Fruit fly (Drosophila melanogaster) whole organism: Measurements from ENCODE around the gene CG14566.

ENCODE experiments used
- CG8478 ChIP-seq: fragments of >200 bp; optimal IDR thresholded peaks from 2 replicates; lab custom pipeline; 2018; ENCODE audit warnings: inconsistent platforms
- Dll ChIP-seq: fragments of >200 bp; optimal IDR thresholded peaks from 2 replicates; lab custom pipeline; 2017
- EcR ChIP-seq, 2 experiments: fragments of >200 bp; optimal IDR thresholded peaks; 2 replicates each; lab custom pipeline; 2017; ENCODE audit warnings: missing biosample characterization in 2 of 2, missing genetic modification characterization in 2 of 2, missing genetic modification reagents in 2 of 2
- pan ChIP-seq: fragments of >200 bp; optimal IDR thresholded peaks from 2 replicates; lab custom pipeline; 2017
- psq ChIP-seq: fragments of >200 bp; optimal IDR thresholded peaks from 2 replicates; lab custom pipeline; 2017
- usp ChIP-seq: fragments of >200 bp; optimal IDR thresholded peaks from 2 replicates; lab custom pipeline; 2017; ENCODE audit warnings: missing biosample characterization, missing genetic modification characterization, mixed read lengths

DNA sequence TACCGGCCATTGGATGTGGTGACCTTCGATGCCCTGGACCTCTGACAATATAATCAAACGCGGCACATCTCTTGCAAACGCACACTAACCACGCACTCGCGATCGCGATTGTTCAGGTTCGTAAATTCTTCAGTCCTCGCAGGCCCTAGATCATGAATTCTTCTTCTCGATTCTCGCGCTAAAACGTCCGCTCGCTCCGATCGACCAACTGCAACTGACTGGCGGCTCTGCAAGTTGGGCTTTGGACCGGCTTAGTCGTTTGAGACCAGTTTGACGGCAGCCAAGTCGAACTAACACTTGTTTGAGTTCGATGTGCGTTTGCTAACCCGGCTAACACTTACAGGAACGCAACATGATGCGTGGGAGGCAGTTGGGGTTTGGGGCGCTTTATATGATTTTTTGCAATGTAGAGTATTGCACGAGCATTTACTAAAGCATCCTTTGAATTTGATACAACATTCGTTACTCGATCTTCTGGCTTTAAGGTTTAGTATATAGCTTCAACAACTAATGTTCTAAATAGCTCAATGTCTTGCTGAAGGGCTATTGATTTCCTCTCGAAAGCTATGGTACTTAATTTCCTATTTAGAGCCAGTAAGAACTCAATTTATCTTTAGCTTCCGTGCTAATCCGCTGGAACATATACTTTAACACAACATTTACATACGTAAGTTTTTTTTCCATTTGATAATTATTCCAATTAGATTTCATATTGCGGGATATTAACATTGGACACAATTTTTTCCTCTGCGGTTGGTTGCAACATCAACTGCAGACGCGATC is 33.8 kb downstream of the CG14566 start, which contains the start of gene CG32447:
- TF ChIP-seq psq (lab: Kevin White, UChicago): no peak
- TF ChIP-seq pan: no peak
- no peak for TF ChIP-seq CG8478 (lab: Kevin White, UChicago)
- TF ChIP-seq Dll (lab: Kevin White, UChicago): no peak
- TF ChIP-seq usp: no peak
- no peak for TF ChIP-seq EcR (GFP tag; optimal IDR thresholded peaks at IDR 0.05; lab: Kevin White, UChicago)
